Worm (Caenorhabditis elegans) whole organism, L3 larva: ENCODE data around the gene fipr-9.

ENCODE experiments used
- R02D3.7 ChIP-seq: fragments of 150-350 bp; optimal IDR thresholded peaks from 2 replicates; lab custom pipeline; 2014; ENCODE audit warnings: missing biosample characterization, missing genetic modification characterization
- ZK546.5 ChIP-seq: sonication (generic microtip); optimal IDR thresholded peaks from 2 replicates; lab custom pipeline; 2017; ENCODE audit warnings: missing biosample characterization, missing genetic modification characterization
- aly-2 ChIP-seq: fragments of 150-350 bp; optimal IDR thresholded peaks from 2 replicates; lab custom pipeline; 2014; ENCODE audit warnings: missing biosample characterization, missing genetic modification characterization
- ama-1 ChIP-seq: fragments of 150-350 bp; optimal IDR thresholded peaks from 2 replicates; lab custom pipeline; 2018
- ceh-16 ChIP-seq: sonication (generic microtip); optimal IDR thresholded peaks from 2 replicates; lab custom pipeline; 2017; ENCODE audit warnings: missing biosample characterization, missing genetic modification characterization
- ceh-28 ChIP-seq: fragments of 150-350 bp; optimal IDR thresholded peaks from 2 replicates; lab custom pipeline; 2014; ENCODE audit warnings: missing biosample characterization, missing genetic modification reagents, missing genetic modification characterization
- ceh-82 ChIP-seq: fragments of 150-350 bp; optimal IDR thresholded peaks from 2 replicates; lab custom pipeline; 2014; ENCODE audit warnings: missing biosample characterization, missing genetic modification characterization
- ceh-9 ChIP-seq: sonication (generic microtip); optimal IDR thresholded peaks from 2 replicates; lab custom pipeline; 2018; ENCODE audit warnings: missing biosample characterization, missing genetic modification characterization
- daf-12 ChIP-seq: fragments of 150-350 bp; optimal IDR thresholded peaks from 2 replicates; lab custom pipeline; 2014; ENCODE audit warnings: missing biosample characterization, missing genetic modification reagents, missing genetic modification characterization
- egl-5 ChIP-seq: fragments of 150-350 bp; optimal IDR thresholded peaks from 2 replicates; lab custom pipeline; 2017; ENCODE audit warnings: missing biosample characterization, missing genetic modification reagents, missing genetic modification characterization, inconsistent platforms
- elt-2 ChIP-seq: sonication (generic microtip); optimal IDR thresholded peaks from 2 replicates; lab custom pipeline; 2016; ENCODE audit warnings: missing genetic modification reagents, mild to moderate bottlenecking, missing genetic modification characterization, missing compliant biosample characterization
- elt-3 ChIP-seq, 3 experiments: fragments of 150-350 bp in 1 of 3; sonication (generic microtip) in 2 of 3; optimal IDR thresholded peaks; 2 replicates in 2 of 3; 4 replicates in 1 of 3; lab custom pipeline; 2014 to 2017; ENCODE audit warnings: missing biosample characterization in 3 of 3, missing genetic modification characterization in 3 of 3
- eor-1 ChIP-seq, 2 experiments: fragments of 150-350 bp; optimal IDR thresholded peaks; 2 replicates each; lab custom pipeline; 2014 to 2018; ENCODE audit warnings: missing biosample characterization in 2 of 2, missing genetic modification characterization in 2 of 2
- fkh-10 ChIP-seq: sonication (generic microtip); optimal IDR thresholded peaks from 2 replicates; lab custom pipeline; 2017; ENCODE audit warnings: missing biosample characterization, missing genetic modification reagents, missing genetic modification characterization
- fos-1 ChIP-seq: fragments of 150-350 bp; optimal IDR thresholded peaks from 2 replicates; lab custom pipeline; 2014; ENCODE audit warnings: missing biosample characterization, missing genetic modification characterization
- hmg-11 ChIP-seq: sonication (generic microtip); optimal IDR thresholded peaks from 2 replicates; lab custom pipeline; 2016; ENCODE audit warnings: missing genetic modification characterization, missing compliant biosample characterization
- lin-15B ChIP-seq: fragments of 150-350 bp; optimal IDR thresholded peaks from 2 replicates; lab custom pipeline; 2014; ENCODE audit warnings: missing biosample characterization, missing genetic modification characterization
- lin-39 ChIP-seq: fragments of 150-350 bp; optimal IDR thresholded peaks from 2 replicates; lab custom pipeline; 2018; ENCODE audit warnings: missing biosample characterization, missing genetic modification reagents, missing genetic modification characterization
- mml-1 ChIP-seq: fragments of 150-350 bp; sonication (generic microtip); optimal IDR thresholded peaks from 3 replicates; lab custom pipeline; 2014; ENCODE audit warnings: missing biosample characterization, missing genetic modification characterization
- nfya-1 ChIP-seq: sonication (generic microtip); optimal IDR thresholded peaks from 2 replicates; lab custom pipeline; 2017; ENCODE audit warnings: missing genetic modification characterization, mild to moderate bottlenecking, missing compliant biosample characterization, antibody characterized with exemption, moderate library complexity; ENCODE audit not compliant: insufficient read depth
- nhr-11 ChIP-seq: fragments of 150-350 bp; optimal IDR thresholded peaks from 2 replicates; lab custom pipeline; 2014; ENCODE audit warnings: missing biosample characterization, missing genetic modification characterization
- nhr-12 ChIP-seq: fragments of 150-350 bp; optimal IDR thresholded peaks from 2 replicates; lab custom pipeline; 2014; ENCODE audit warnings: missing biosample characterization, missing genetic modification characterization
- nhr-23 ChIP-seq: fragments of 150-350 bp; optimal IDR thresholded peaks from 2 replicates; lab custom pipeline; 2014; ENCODE audit warnings: missing biosample characterization, missing genetic modification reagents, missing genetic modification characterization
- nhr-237 ChIP-seq: fragments of 150-350 bp; optimal IDR thresholded peaks from 2 replicates; lab custom pipeline; 2014; ENCODE audit warnings: missing biosample characterization, missing genetic modification characterization
- nhr-25 ChIP-seq: sonication (generic microtip); optimal IDR thresholded peaks from 2 replicates; lab custom pipeline; 2017; ENCODE audit warnings: missing biosample characterization, missing genetic modification characterization
- nhr-28 ChIP-seq: fragments of 150-350 bp; optimal IDR thresholded peaks from 2 replicates; lab custom pipeline; 2014; ENCODE audit warnings: missing biosample characterization, missing genetic modification characterization
- nhr-43 ChIP-seq: sonication (generic microtip); optimal IDR thresholded peaks from 2 replicates; lab custom pipeline; 2016; ENCODE audit warnings: mild to moderate bottlenecking, missing genetic modification characterization, missing compliant biosample characterization; ENCODE audit not compliant: poor library complexity, severe bottlenecking
- nhr-67 ChIP-seq: fragments of 150-350 bp; optimal IDR thresholded peaks from 2 replicates; lab custom pipeline; 2014; ENCODE audit warnings: missing biosample characterization, missing genetic modification characterization
- nhr-76 ChIP-seq: fragments of 150-350 bp; sonication (generic microtip); optimal IDR thresholded peaks from 5 replicates; lab custom pipeline; 2014; ENCODE audit warnings: missing biosample characterization, missing genetic modification characterization
- pha-4 ChIP-seq: fragments of 150-350 bp; optimal IDR thresholded peaks from 2 replicates; lab custom pipeline; 2014; ENCODE audit warnings: missing biosample characterization, missing genetic modification reagents, missing genetic modification characterization
- pqm-1 ChIP-seq: fragments of 150-350 bp; optimal IDR thresholded peaks from 2 replicates; lab custom pipeline; 2017; ENCODE audit warnings: missing biosample characterization, missing genetic modification characterization, inconsistent platforms
- sea-2 ChIP-seq: fragments of 150-350 bp; sonication (generic microtip); optimal IDR thresholded peaks from 4 replicates; lab custom pipeline; 2014; ENCODE audit warnings: missing biosample characterization, missing genetic modification reagents, missing genetic modification characterization
- skn-1 ChIP-seq: fragments of 150-350 bp; optimal IDR thresholded peaks from 2 replicates; lab custom pipeline; 2014; ENCODE audit warnings: missing biosample characterization, missing genetic modification characterization
- snpc-4 ChIP-seq: fragments of 150-350 bp; optimal IDR thresholded peaks from 2 replicates; lab custom pipeline; 2014; ENCODE audit warnings: missing biosample characterization, missing genetic modification characterization
- tbx-2 ChIP-seq: sonication (generic microtip); optimal IDR thresholded peaks from 2 replicates; lab custom pipeline; 2016; ENCODE audit warnings: mild to moderate bottlenecking, missing genetic modification characterization, missing compliant biosample characterization
- unc-62 ChIP-seq: fragments of 150-350 bp; sonication (generic microtip); optimal IDR thresholded peaks from 4 replicates; lab custom pipeline; 2014; ENCODE audit warnings: missing biosample characterization, missing genetic modification reagents, missing genetic modification characterization
- zag-1 ChIP-seq: fragments of 150-350 bp; optimal IDR thresholded peaks from 2 replicates; lab custom pipeline; 2014; ENCODE audit warnings: missing biosample characterization, missing genetic modification characterization
- ztf-11 ChIP-seq: fragments of 150-350 bp; optimal IDR thresholded peaks from 2 replicates; lab custom pipeline; 2014; ENCODE audit warnings: missing biosample characterization, missing genetic modification characterization

Gene fipr-9

DNA sequence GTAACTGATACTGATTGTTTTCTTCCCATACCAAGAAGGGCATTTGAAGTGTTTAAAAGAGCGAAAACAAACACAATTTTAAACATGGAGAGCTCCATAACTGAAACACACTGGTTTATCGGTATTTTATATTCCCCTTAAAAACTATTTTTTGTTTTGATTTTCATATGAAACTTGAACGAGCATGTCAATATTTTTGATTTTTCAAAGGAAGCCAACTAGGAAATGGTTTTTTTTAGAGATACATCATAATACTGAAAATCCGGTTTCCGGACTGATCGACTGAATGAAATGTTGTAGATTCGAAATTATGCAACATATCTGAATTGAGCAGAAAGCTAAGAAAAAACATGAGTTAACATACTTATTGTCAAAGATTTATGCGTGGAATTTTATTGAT lies 5.9 kb downstream of the fipr-9 start, which contains the start of gene ttr-19:
Gene ttr-19 (minus strand): TSS at position 101 of the 400 bp plus-strand sequence.
- TF ChIP-seq nhr-43 (tag; lab: Kevin White, UChicago) (no peak), tbx-2 (tag; lab: Kevin White, UChicago) (no peak), nhr-23 (tag; lab: Kevin White, UChicago) (no peak), lin-39 (no peak), hmg-11 (no peak), lin-15B (tag; lab: Kevin White, UChicago) (no peak), nhr-11 (tag; lab: Kevin White, UChicago) (no peak), aly-2 (no peak), fos-1 (no peak)

DNA sequence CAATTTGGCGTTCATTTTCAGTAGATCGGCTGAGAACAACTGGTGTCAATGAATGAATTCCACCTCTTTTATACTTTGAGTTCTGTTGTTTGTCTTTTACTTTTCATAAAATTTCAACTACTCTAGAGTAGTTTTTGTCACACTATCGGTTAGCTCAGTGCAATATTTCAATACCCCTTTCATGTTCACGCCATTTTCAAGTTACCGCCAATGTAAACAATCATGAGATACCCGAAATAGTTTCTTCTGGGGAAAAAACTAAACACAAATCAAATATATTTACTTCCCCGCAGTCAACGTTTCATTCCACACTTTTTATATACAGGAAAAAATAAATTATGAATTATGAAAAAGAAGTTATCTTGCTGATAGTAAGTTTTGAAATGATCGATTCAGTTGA lies 6.9 kb downstream of the fipr-9 start, which contains the start of gene fipr-4:
Gene fipr-4 (minus strand): TSS at position 101 of the 400 bp plus-strand sequence.
- peak; percentile 42 for TF ChIP-seq pha-4 (tag; lab: Kevin White, UChicago)
- TF ChIP-seq aly-2, result no peak

DNA sequence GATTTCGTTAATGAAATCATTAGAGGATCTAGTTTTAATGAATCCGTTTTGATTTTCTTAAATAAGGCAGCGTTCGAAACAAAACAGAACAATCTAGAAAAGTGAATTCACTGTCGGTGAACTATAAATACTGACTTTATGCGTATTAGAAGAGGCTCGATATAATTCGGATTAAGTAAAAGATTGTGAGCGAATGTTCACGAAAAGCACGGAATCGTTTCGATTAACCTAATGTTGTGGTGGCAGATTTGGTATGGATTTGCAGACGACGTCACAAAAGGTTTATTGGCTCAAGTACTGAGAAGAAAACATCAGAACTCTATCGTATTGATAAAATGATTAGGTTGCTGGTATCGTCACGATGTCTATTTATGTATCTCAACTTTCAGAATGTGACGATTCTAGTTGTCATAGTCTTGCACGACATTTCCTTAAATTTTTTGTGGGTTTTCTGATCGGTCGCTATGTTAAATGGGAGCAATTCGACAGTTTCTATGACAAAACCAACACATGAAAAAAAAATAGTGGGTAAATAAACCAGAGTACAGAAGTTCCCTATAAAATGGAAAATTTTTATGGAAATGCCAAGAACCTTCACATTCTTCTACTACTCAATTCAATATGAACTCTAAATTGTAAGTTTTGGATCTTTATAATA lies 7.9 kb downstream of the fipr-9 start, which contains the start of the genes pyt-1 and fipr-7:
Gene pyt-1 (minus strand): TSS at position 101 of the 658 bp plus-strand sequence.
Gene fipr-7 (plus strand): TSS at position 608 of the 658 bp plus-strand sequence.
- TF ChIP-seq mml-1 (tag; lab: Kevin White, UChicago) (no peak), sea-2 (GFP tag; lab: Kevin White, UChicago) (no peak), ZK546.5 (tag; lab: Kevin White, UChicago) (no peak), nhr-28 (tag; lab: Kevin White, UChicago) (no peak), nhr-25 (tag; lab: Kevin White, UChicago) (no peak), unc-62 (GFP tag; lab: Kevin White, UChicago) (no peak), ceh-82 (tag; lab: Kevin White, UChicago) (no peak), eor-1 (tag; optimal IDR thresholded peaks at IDR 0.05; lab: Kevin White, UChicago) (no peak)

DNA sequence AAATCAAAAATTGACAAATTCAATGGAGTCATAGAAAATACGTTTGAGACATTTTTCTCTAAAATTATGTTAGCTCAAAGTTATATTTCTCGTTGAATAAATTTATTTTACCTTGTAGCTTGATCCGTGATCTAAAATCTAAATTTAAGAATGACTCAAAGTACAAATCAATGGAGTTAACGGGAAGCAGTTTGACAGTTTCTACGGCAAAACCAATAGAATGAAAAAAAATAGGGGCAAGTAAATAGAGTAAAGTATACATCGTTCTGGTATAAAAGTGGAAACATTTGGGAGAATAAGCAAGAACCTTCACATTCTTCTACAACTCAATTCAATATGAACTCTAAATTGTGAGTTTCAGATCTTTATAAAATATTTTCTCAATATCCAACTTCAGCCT lies 9.5 kb downstream of the fipr-9 start, which contains the start of gene fipr-6:
Gene fipr-6 (plus strand): TSS at position 301 of the 400 bp plus-strand sequence.
- TF ChIP-seq nhr-237 (tag; lab: Kevin White, UChicago) (no peak), ceh-16 (tag; lab: Kevin White, UChicago) (no peak), ama-1 (lab: Kevin White, UChicago) (no peak), ztf-11 (tag; lab: Kevin White, UChicago) (no peak), nhr-28 (tag; lab: Kevin White, UChicago) (no peak), nhr-43 (tag; lab: Kevin White, UChicago) (no peak), hmg-11 (no peak), ceh-82 (tag; lab: Kevin White, UChicago) (no peak), sea-2 (GFP tag; lab: Kevin White, UChicago) (no peak), unc-62 (GFP tag; lab: Kevin White, UChicago) (no peak), mml-1 (tag; lab: Kevin White, UChicago) (no peak), aly-2 (no peak), elt-2 (no peak), zag-1 (tag; lab: Kevin White, UChicago) (no peak), ZK546.5 (tag; lab: Kevin White, UChicago) (no peak)

DNA sequence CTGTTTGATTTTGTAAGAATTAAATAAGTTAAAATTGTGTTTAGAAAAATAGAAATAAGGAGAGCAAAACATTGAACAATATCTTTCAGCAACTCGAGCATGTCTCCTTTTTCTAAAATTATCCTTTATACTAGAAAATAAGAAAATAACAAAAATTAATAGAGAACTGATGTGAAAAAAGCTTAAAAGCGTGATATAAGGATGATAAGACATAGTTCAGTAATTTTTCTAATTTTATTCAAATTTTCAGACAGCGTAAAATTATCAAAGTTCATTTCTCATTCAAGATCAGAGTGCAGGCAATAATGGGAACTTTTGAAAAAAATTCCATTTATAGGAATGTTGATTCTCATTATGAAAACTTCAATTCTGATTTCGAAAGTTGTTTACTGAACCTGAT lies 11.9 kb downstream of the fipr-9 start, which contains the start of gene str-182:
Gene str-182 (minus strand): TSS at position 101 of the 400 bp plus-strand sequence.
- TF ChIP-seq nhr-76 (tag; lab: Kevin White, UChicago), result no peak
- no peak for TF ChIP-seq elt-3 (tag; optimal IDR thresholded peaks at IDR 0.05; lab: Kevin White, UChicago)
- no peak for TF ChIP-seq ceh-16 (tag; lab: Kevin White, UChicago)
- TF ChIP-seq egl-5, result no peak
- no peak for TF ChIP-seq ceh-28
- TF ChIP-seq snpc-4 (tag; lab: Kevin White, UChicago), result no peak
- no peak for TF ChIP-seq R02D3.7 (tag; lab: Kevin White, UChicago)
- no peak for TF ChIP-seq daf-12 (tag; lab: Kevin White, UChicago)

DNA sequence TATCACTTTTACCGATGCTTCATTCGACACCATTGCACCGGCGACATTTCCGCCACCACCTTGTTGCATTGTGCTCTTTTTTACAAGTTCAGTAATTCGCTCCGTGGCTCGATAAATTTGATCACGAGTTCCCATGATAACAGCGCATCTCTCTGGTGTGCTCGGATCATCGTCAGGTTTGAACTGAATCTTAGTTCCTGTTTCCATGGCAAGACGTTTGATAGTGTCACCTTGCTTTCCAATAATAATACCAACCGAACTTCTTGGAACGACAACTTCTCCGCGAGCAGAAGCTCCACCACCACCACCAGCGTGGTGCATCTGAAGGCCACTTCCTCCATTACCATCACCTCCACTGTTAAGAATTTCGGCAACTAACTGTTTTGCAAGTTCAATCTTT lies 15.7 kb downstream of the fipr-9 start:
- TF ChIP-seq aly-2 (no peak), ztf-11 (tag; lab: Kevin White, UChicago) (no peak), skn-1 (no peak), eor-1 (tag; optimal IDR thresholded peaks at IDR 0.05; lab: Kevin White, UChicago) (no peak), sea-2 (GFP tag; lab: Kevin White, UChicago) (no peak), ama-1 (lab: Kevin White, UChicago) (no peak), nfya-1 (tag; lab: Kevin White, UChicago) (no peak), ceh-9 (tag; lab: Kevin White, UChicago) (no peak), fos-1 (no peak), pqm-1 (no peak), nhr-12 (tag; lab: Kevin White, UChicago) (no peak), nhr-67 (no peak), fkh-10 (no peak), egl-5 (no peak), elt-3 (tag; optimal IDR thresholded peaks at IDR 0.05; lab: Kevin White, UChicago) (no peak), zag-1 (tag; lab: Kevin White, UChicago) (no peak)
